Worm (Caenorhabditis elegans) whole organism, L3 larva: ENCODE results near the gene C01G10.9.
A peak's percentile ranks its signal among the peaks of the same experiment; 100 is the strongest.

Experiments used
- R02D3.7 ChIP-seq: fragments of 150-350 bp; optimal IDR thresholded peaks from 2 replicates; lab custom pipeline; 2014; ENCODE audit warnings: missing biosample characterization, missing genetic modification characterization
- ZK546.5 ChIP-seq: sonication (generic microtip); optimal IDR thresholded peaks from 2 replicates; lab custom pipeline; 2017; ENCODE audit warnings: missing biosample characterization, missing genetic modification characterization
- aly-2 ChIP-seq: fragments of 150-350 bp; optimal IDR thresholded peaks from 2 replicates; lab custom pipeline; 2014; ENCODE audit warnings: missing biosample characterization, missing genetic modification characterization
- ama-1 ChIP-seq: fragments of 150-350 bp; optimal IDR thresholded peaks from 2 replicates; lab custom pipeline; 2018
- ceh-16 ChIP-seq: sonication (generic microtip); optimal IDR thresholded peaks from 2 replicates; lab custom pipeline; 2017; ENCODE audit warnings: missing biosample characterization, missing genetic modification characterization
- ceh-28 ChIP-seq: fragments of 150-350 bp; optimal IDR thresholded peaks from 2 replicates; lab custom pipeline; 2014; ENCODE audit warnings: missing biosample characterization, missing genetic modification reagents, missing genetic modification characterization
- ceh-82 ChIP-seq: fragments of 150-350 bp; optimal IDR thresholded peaks from 2 replicates; lab custom pipeline; 2014; ENCODE audit warnings: missing biosample characterization, missing genetic modification characterization
- ceh-9 ChIP-seq: sonication (generic microtip); optimal IDR thresholded peaks from 2 replicates; lab custom pipeline; 2018; ENCODE audit warnings: missing biosample characterization, missing genetic modification characterization
- daf-12 ChIP-seq: fragments of 150-350 bp; optimal IDR thresholded peaks from 2 replicates; lab custom pipeline; 2014; ENCODE audit warnings: missing biosample characterization, missing genetic modification reagents, missing genetic modification characterization
- egl-5 ChIP-seq: fragments of 150-350 bp; optimal IDR thresholded peaks from 2 replicates; lab custom pipeline; 2017; ENCODE audit warnings: missing biosample characterization, missing genetic modification reagents, missing genetic modification characterization, inconsistent platforms
- elt-1 ChIP-seq: fragments of 150-350 bp; optimal IDR thresholded peaks from 2 replicates; lab custom pipeline; 2014; ENCODE audit warnings: missing biosample characterization, missing genetic modification characterization
- elt-2 ChIP-seq: sonication (generic microtip); optimal IDR thresholded peaks from 2 replicates; lab custom pipeline; 2016; ENCODE audit warnings: missing genetic modification reagents, mild to moderate bottlenecking, missing genetic modification characterization, missing compliant biosample characterization
- fkh-10 ChIP-seq: sonication (generic microtip); optimal IDR thresholded peaks from 2 replicates; lab custom pipeline; 2017; ENCODE audit warnings: missing biosample characterization, missing genetic modification reagents, missing genetic modification characterization
- fkh-2 ChIP-seq: fragments of 150-350 bp; optimal IDR thresholded peaks from 2 replicates; lab custom pipeline; 2014; ENCODE audit warnings: missing biosample characterization, missing genetic modification reagents, missing genetic modification characterization
- fos-1 ChIP-seq: fragments of 150-350 bp; optimal IDR thresholded peaks from 2 replicates; lab custom pipeline; 2014; ENCODE audit warnings: missing biosample characterization, missing genetic modification characterization
- hmg-11 ChIP-seq: sonication (generic microtip); optimal IDR thresholded peaks from 2 replicates; lab custom pipeline; 2016; ENCODE audit warnings: missing genetic modification characterization, missing compliant biosample characterization
- jun-1 ChIP-seq: fragments of 150-350 bp; optimal IDR thresholded peaks from 2 replicates; lab custom pipeline; 2014; ENCODE audit warnings: missing biosample characterization, missing genetic modification reagents, missing genetic modification characterization
- lin-15B ChIP-seq: fragments of 150-350 bp; optimal IDR thresholded peaks from 2 replicates; lab custom pipeline; 2014; ENCODE audit warnings: missing biosample characterization, missing genetic modification characterization
- lin-39 ChIP-seq: fragments of 150-350 bp; optimal IDR thresholded peaks from 2 replicates; lab custom pipeline; 2018; ENCODE audit warnings: missing biosample characterization, missing genetic modification reagents, missing genetic modification characterization
- lsy-12 ChIP-seq: sonication (generic microtip); optimal IDR thresholded peaks from 2 replicates; lab custom pipeline; 2016; ENCODE audit warnings: mild to moderate bottlenecking, missing genetic modification characterization, missing compliant biosample characterization
- mdl-1 ChIP-seq: fragments of 150-350 bp; optimal IDR thresholded peaks from 2 replicates; lab custom pipeline; 2014; ENCODE audit warnings: missing biosample characterization, missing genetic modification characterization
- mml-1 ChIP-seq: fragments of 150-350 bp; sonication (generic microtip); optimal IDR thresholded peaks from 3 replicates; lab custom pipeline; 2014; ENCODE audit warnings: missing biosample characterization, missing genetic modification characterization
- nfya-1 ChIP-seq: sonication (generic microtip); optimal IDR thresholded peaks from 2 replicates; lab custom pipeline; 2017; ENCODE audit warnings: missing genetic modification characterization, mild to moderate bottlenecking, missing compliant biosample characterization, antibody characterized with exemption, moderate library complexity; ENCODE audit not compliant: insufficient read depth
- nhr-11 ChIP-seq: fragments of 150-350 bp; optimal IDR thresholded peaks from 2 replicates; lab custom pipeline; 2014; ENCODE audit warnings: missing biosample characterization, missing genetic modification characterization
- nhr-12 ChIP-seq: fragments of 150-350 bp; optimal IDR thresholded peaks from 2 replicates; lab custom pipeline; 2014; ENCODE audit warnings: missing biosample characterization, missing genetic modification characterization
- nhr-23 ChIP-seq: fragments of 150-350 bp; optimal IDR thresholded peaks from 2 replicates; lab custom pipeline; 2014; ENCODE audit warnings: missing biosample characterization, missing genetic modification reagents, missing genetic modification characterization
- nhr-237 ChIP-seq: fragments of 150-350 bp; optimal IDR thresholded peaks from 2 replicates; lab custom pipeline; 2014; ENCODE audit warnings: missing biosample characterization, missing genetic modification characterization
- nhr-25 ChIP-seq: sonication (generic microtip); optimal IDR thresholded peaks from 2 replicates; lab custom pipeline; 2017; ENCODE audit warnings: missing biosample characterization, missing genetic modification characterization
- nhr-28 ChIP-seq: fragments of 150-350 bp; optimal IDR thresholded peaks from 2 replicates; lab custom pipeline; 2014; ENCODE audit warnings: missing biosample characterization, missing genetic modification characterization
- nhr-43 ChIP-seq: sonication (generic microtip); optimal IDR thresholded peaks from 2 replicates; lab custom pipeline; 2016; ENCODE audit warnings: mild to moderate bottlenecking, missing genetic modification characterization, missing compliant biosample characterization; ENCODE audit not compliant: poor library complexity, severe bottlenecking
- nhr-67 ChIP-seq: fragments of 150-350 bp; optimal IDR thresholded peaks from 2 replicates; lab custom pipeline; 2014; ENCODE audit warnings: missing biosample characterization, missing genetic modification characterization
- pha-4 ChIP-seq: fragments of 150-350 bp; optimal IDR thresholded peaks from 2 replicates; lab custom pipeline; 2014; ENCODE audit warnings: missing biosample characterization, missing genetic modification reagents, missing genetic modification characterization
- pqm-1 ChIP-seq: fragments of 150-350 bp; optimal IDR thresholded peaks from 2 replicates; lab custom pipeline; 2017; ENCODE audit warnings: missing biosample characterization, missing genetic modification characterization, inconsistent platforms
- sea-2 ChIP-seq: fragments of 150-350 bp; sonication (generic microtip); optimal IDR thresholded peaks from 4 replicates; lab custom pipeline; 2014; ENCODE audit warnings: missing biosample characterization, missing genetic modification reagents, missing genetic modification characterization
- skn-1 ChIP-seq: fragments of 150-350 bp; optimal IDR thresholded peaks from 2 replicates; lab custom pipeline; 2014; ENCODE audit warnings: missing biosample characterization, missing genetic modification characterization
- snpc-4 ChIP-seq: fragments of 150-350 bp; optimal IDR thresholded peaks from 2 replicates; lab custom pipeline; 2014; ENCODE audit warnings: missing biosample characterization, missing genetic modification characterization
- tbx-2 ChIP-seq: sonication (generic microtip); optimal IDR thresholded peaks from 2 replicates; lab custom pipeline; 2016; ENCODE audit warnings: mild to moderate bottlenecking, missing genetic modification characterization, missing compliant biosample characterization
- unc-39 ChIP-seq: sonication (generic microtip); optimal IDR thresholded peaks from 4 replicates; lab custom pipeline; 2017; ENCODE audit warnings: missing biosample characterization, missing genetic modification characterization
- zag-1 ChIP-seq: fragments of 150-350 bp; optimal IDR thresholded peaks from 2 replicates; lab custom pipeline; 2014; ENCODE audit warnings: missing biosample characterization, missing genetic modification characterization
- ztf-11 ChIP-seq: fragments of 150-350 bp; optimal IDR thresholded peaks from 2 replicates; lab custom pipeline; 2014; ENCODE audit warnings: missing biosample characterization, missing genetic modification characterization

Gene C01G10.9

ce11 chrV:15072738-15073137 is 9.6 kb upstream of the C01G10.9 start:
- TF ChIP-seq lin-39 (tag; lab: Kevin White, UChicago) (no peak), lsy-12 (tag; lab: Kevin White, UChicago) (no peak), hmg-11 (no peak), nhr-23 (no peak), nfya-1 (tag; lab: Kevin White, UChicago) (peak; percentile 6), R02D3.7 (no peak), daf-12 (tag; lab: Kevin White, UChicago) (no peak), egl-5 (tag; lab: Kevin White, UChicago) (peak; percentile 78), ceh-16 (tag; lab: Kevin White, UChicago) (no peak), nhr-25 (tag; lab: Kevin White, UChicago) (no peak), snpc-4 (tag; lab: Kevin White, UChicago) (no peak), sea-2 (GFP tag; lab: Kevin White, UChicago) (no peak), skn-1 (tag; lab: Kevin White, UChicago) (no peak), mdl-1 (no peak)

ce11 chrV:15074907-15075306 is 7.4 kb upstream of the C01G10.9 start:
- no peak for TF ChIP-seq ZK546.5 (tag; lab: Kevin White, UChicago)
- peak; percentile 26 for TF ChIP-seq fkh-10 (GFP tag; lab: Kevin White, UChicago)
- TF ChIP-seq nhr-11 = no peak
- TF ChIP-seq mml-1 (tag; lab: Kevin White, UChicago) = no peak
- TF ChIP-seq nhr-67 (tag; lab: Kevin White, UChicago) = no peak
- TF ChIP-seq zag-1 (tag; lab: Kevin White, UChicago) = no peak
- peak; percentile 19 for TF ChIP-seq egl-5 (tag; lab: Kevin White, UChicago)
- no peak for TF ChIP-seq nhr-28 (tag; lab: Kevin White, UChicago)
- TF ChIP-seq fos-1 (tag; lab: Kevin White, UChicago) = no peak
- no peak for TF ChIP-seq ama-1
- no peak for TF ChIP-seq nhr-43
- no peak for TF ChIP-seq snpc-4 (tag; lab: Kevin White, UChicago)
- TF ChIP-seq R02D3.7 = no peak
- no peak for TF ChIP-seq nhr-23
- TF ChIP-seq pha-4 = no peak
- TF ChIP-seq ztf-11 = no peak
- TF ChIP-seq skn-1 (tag; lab: Kevin White, UChicago) = no peak
- TF ChIP-seq lin-15B (tag; lab: Kevin White, UChicago) = peak; percentile 30
- no peak for TF ChIP-seq lsy-12 (tag; lab: Kevin White, UChicago)
- no peak for TF ChIP-seq ceh-82 (tag; lab: Kevin White, UChicago)
- peak; percentile 78 for TF ChIP-seq lin-39 (tag; lab: Kevin White, UChicago)
- peak; percentile 51 for TF ChIP-seq nfya-1 (tag; lab: Kevin White, UChicago)
- no peak for TF ChIP-seq unc-39 (tag; lab: Kevin White, UChicago)
- no peak for TF ChIP-seq fkh-2
- TF ChIP-seq jun-1 (tag; lab: Kevin White, UChicago) = no peak
- TF ChIP-seq nhr-237 = no peak
- no peak for TF ChIP-seq ceh-28

ce11 chrV:15078560-15078959 is 3.8 kb upstream of the C01G10.9 start:
- TF ChIP-seq mdl-1 (no peak), nhr-12 (tag; lab: Kevin White, UChicago) (no peak), lin-15B (tag; lab: Kevin White, UChicago) (no peak), nhr-67 (tag; lab: Kevin White, UChicago) (no peak), fos-1 (tag; lab: Kevin White, UChicago) (no peak), nhr-28 (tag; lab: Kevin White, UChicago) (no peak), fkh-10 (GFP tag; lab: Kevin White, UChicago) (no peak), elt-1 (tag; lab: Kevin White, UChicago) (no peak), pqm-1 (tag; lab: Kevin White, UChicago) (no peak), daf-12 (tag; lab: Kevin White, UChicago) (no peak), tbx-2 (tag; lab: Kevin White, UChicago) (no peak), nhr-23 (no peak)

ce11 chrV:15083659-15084058 is 1.3 kb downstream of the C01G10.9 start:
- no peak for TF ChIP-seq ceh-9 (tag; lab: Kevin White, UChicago)
- no peak for TF ChIP-seq pqm-1 (tag; lab: Kevin White, UChicago)
- no peak for TF ChIP-seq aly-2 (tag; lab: Kevin White, UChicago)
- peak; percentile 84 for TF ChIP-seq ama-1
- peak; percentile 15 for TF ChIP-seq elt-2
- TF ChIP-seq, all 47 proteins: peak for 2
